Fruit fly (Drosophila melanogaster): ENCODE results near the gene CG32086.
A peak's percentile ranks its signal among the peaks of the same experiment; 100 is the strongest.

CG32086 gene

DNA sequence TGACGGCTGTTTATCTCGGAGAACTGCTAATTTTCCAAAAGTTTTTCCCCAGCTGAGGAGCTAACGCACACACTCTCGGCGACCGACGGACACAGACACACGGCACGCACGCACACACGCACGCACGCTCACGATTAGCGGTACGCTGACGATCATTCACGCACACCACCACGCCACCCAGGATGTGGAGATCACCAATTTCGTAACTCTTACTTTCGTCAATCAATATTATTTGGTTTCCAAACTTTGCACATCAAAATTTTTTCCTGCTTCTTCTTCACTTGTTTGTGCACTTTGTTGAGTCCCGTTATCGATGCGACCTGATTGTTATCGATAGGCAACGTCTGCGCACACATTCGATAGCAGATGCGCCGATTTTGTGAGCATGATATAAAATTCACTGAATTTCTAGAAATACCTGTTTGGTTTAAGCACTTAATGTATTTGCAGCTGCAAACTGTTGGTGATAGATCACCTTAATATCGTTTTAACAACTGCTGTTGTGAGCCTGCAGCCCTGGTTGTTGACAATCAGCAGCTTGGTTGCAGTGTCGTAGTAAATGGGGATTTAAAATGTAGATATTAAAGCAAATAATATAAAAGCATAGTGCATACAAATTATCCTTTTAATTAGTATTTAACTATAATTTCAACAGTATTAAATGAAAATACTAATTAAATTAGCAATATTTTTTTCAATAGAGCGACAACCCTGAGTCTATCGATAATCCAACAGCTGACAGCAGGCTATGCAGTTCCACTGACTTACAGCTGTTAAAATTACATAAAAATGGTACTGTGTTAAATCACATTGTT lies 21.7 kb downstream of the CG32086 start, which contains the start of the genes CG7394 and Mob2 (continued):
- peak; percentile 98 for TF ChIP-seq Med (GFP tag)
- TF ChIP-seq CG14860 (GFP tag; IDR thresholded peaks at IDR 0.05; ENCODE audit: partially characterized antibody), result peak; percentile 83
- TF ChIP-seq ewg (GFP tag; optimal IDR thresholded peaks at IDR 0.05), result peak; percentile 98
- TF ChIP-seq Dref (GFP tag; IDR thresholded peaks at IDR 0.05), result peak; percentile 75
- TF ChIP-seq CG14441 (GFP tag; IDR thresholded peaks at IDR 0.05), result peak; percentile 88
- peak; percentile 57 for TF ChIP-seq CG12236 (GFP tag; optimal IDR thresholded peaks at IDR 0.05)
- TF ChIP-seq CG18619 (GFP tag; optimal IDR thresholded peaks at IDR 0.05), result peak; percentile 75
- TF ChIP-seq CG3163 (GFP tag; optimal IDR thresholded peaks at IDR 0.05), result peak; percentile 66
- TF ChIP-seq CG5180 (GFP tag; optimal IDR thresholded peaks at IDR 0.05), result peak; percentile 73
- TF ChIP-seq Atf-2 (GFP tag; optimal IDR thresholded peaks at IDR 0.05), result peak; percentile 53
- TF ChIP-seq row (GFP tag; IDR thresholded peaks at IDR 0.05), result peak; percentile 96
- peak; percentile 92 for TF ChIP-seq Sin3A (optimal IDR thresholded peaks at IDR 0.05)
- no peak for TF ChIP-seq Tbp (GFP tag; optimal IDR thresholded peaks at IDR 0.05)
- TF ChIP-seq sob (GFP tag; IDR thresholded peaks at IDR 0.05), result peak; percentile 93
- TF ChIP-seq NfI (GFP tag; optimal IDR thresholded peaks at IDR 0.05), result peak; percentile 83
- peak; percentile 90 for TF ChIP-seq CG16779 (GFP tag; IDR thresholded peaks at IDR 0.05)
- peak; percentile 74 for TF ChIP-seq gcm (GFP tag; optimal IDR thresholded peaks at IDR 0.05)
- TF ChIP-seq BtbVII (GFP tag; optimal IDR thresholded peaks at IDR 0.05), result peak; percentile 64
- peak; percentile 92 for TF ChIP-seq CG12659 (GFP tag; optimal IDR thresholded peaks at IDR 0.05)
- peak; percentile 73 for TF ChIP-seq CG12071 (GFP tag; optimal IDR thresholded peaks at IDR 0.05)
- TF ChIP-seq CG9817 (tag; optimal IDR thresholded peaks at IDR 0.05), result peak; percentile 84
- peak; percentile 62 for TF ChIP-seq CG8281 (tag; optimal IDR thresholded peaks at IDR 0.05)
- TF ChIP-seq salm (tag; optimal IDR thresholded peaks at IDR 0.05), result peak; percentile 54
- TF ChIP-seq CG4360 (GFP tag; IDR thresholded peaks at IDR 0.05), result peak; percentile 63
- TF ChIP-seq CG6654 (GFP tag; optimal IDR thresholded peaks at IDR 0.05), result peak; percentile 28
- peak; percentile 92 for TF ChIP-seq stwl (tag; optimal IDR thresholded peaks at IDR 0.05)
- peak; percentile 78 for TF ChIP-seq Rx (GFP tag; IDR thresholded peaks at IDR 0.05)
- TF ChIP-seq CG7839 (tag; optimal IDR thresholded peaks at IDR 0.05), result peak; percentile 92
- peak; percentile 92 for TF ChIP-seq Hr3 (GFP tag; optimal IDR thresholded peaks at IDR 0.05)
- peak; percentile 62 for TF ChIP-seq CG3407 (GFP tag; optimal IDR thresholded peaks at IDR 0.05)
- TF ChIP-seq amos (GFP tag; IDR thresholded peaks at IDR 0.05; ENCODE audit: partially characterized antibody), result peak; percentile 80; the same call in 1 of the 2 replicates
- peak; percentile 69 for TF ChIP-seq odd (GFP tag; optimal IDR thresholded peaks at IDR 0.05)
- peak; percentile 81 for TF ChIP-seq Dek (tag; optimal IDR thresholded peaks at IDR 0.05)
- peak; percentile 90 for TF ChIP-seq lab (GFP tag; optimal IDR thresholded peaks at IDR 0.05)
- TF ChIP-seq CG12104 (GFP tag; optimal IDR thresholded peaks at IDR 0.05), result peak; percentile 73
- TF ChIP-seq unpg (GFP tag; optimal IDR thresholded peaks at IDR 0.05), result peak; percentile 88
- peak; percentile 88 for TF ChIP-seq ap (GFP tag; IDR thresholded peaks at IDR 0.05)
- peak; percentile 86 for TF ChIP-seq B-H2 (GFP tag; optimal IDR thresholded peaks at IDR 0.05)
- peak; percentile 83 for TF ChIP-seq dmrt99B (tag; optimal IDR thresholded peaks at IDR 0.05)
- TF ChIP-seq CG15514 (GFP tag; optimal IDR thresholded peaks at IDR 0.05), result peak; percentile 80
- TF ChIP-seq CG13287 (GFP tag; IDR thresholded peaks at IDR 0.05; ENCODE audit: partially characterized antibody), result peak; percentile 92
- TF ChIP-seq tin (GFP tag; optimal IDR thresholded peaks at IDR 0.05), result peak; percentile 94
- no peak for TF ChIP-seq bigmax (GFP tag; optimal IDR thresholded peaks at IDR 0.05)
- no peak for TF ChIP-seq Dfd (GFP tag; optimal IDR thresholded peaks at IDR 0.05)
- peak; percentile 86 for TF ChIP-seq CG18262 (tag; optimal IDR thresholded peaks at IDR 0.05)
- no peak for TF ChIP-seq wek (GFP tag; optimal IDR thresholded peaks at IDR 0.05)
- TF ChIP-seq ATbp (GFP tag; optimal IDR thresholded peaks at IDR 0.05), result peak; percentile 74
- TF ChIP-seq TFAM (GFP tag; optimal IDR thresholded peaks at IDR 0.05), result no peak
